Worm (Caenorhabditis elegans): Measurements from ENCODE around the gene C17H12.6.

- no peak for TF ChIP-seq nhr-11 (tag; optimal IDR thresholded peaks at IDR 0.05)
- no peak for TF ChIP-seq ceh-18 (tag; optimal IDR thresholded peaks at IDR 0.05)
- TF ChIP-seq unc-86 (tag; optimal IDR thresholded peaks at IDR 0.05): no peak
- TF ChIP-seq hlh-30 (tag; optimal IDR thresholded peaks at IDR 0.05; ENCODE audit: insufficient read depth): no peak
Measured at ce11 chrIV:6842470-6843008, 20.2 kb upstream of the C17H12.6 start, which contains the start of gene lip-1.
